Fruit fly (Drosophila melanogaster): Measurements from ENCODE around the gene CG5888.

DNA sequence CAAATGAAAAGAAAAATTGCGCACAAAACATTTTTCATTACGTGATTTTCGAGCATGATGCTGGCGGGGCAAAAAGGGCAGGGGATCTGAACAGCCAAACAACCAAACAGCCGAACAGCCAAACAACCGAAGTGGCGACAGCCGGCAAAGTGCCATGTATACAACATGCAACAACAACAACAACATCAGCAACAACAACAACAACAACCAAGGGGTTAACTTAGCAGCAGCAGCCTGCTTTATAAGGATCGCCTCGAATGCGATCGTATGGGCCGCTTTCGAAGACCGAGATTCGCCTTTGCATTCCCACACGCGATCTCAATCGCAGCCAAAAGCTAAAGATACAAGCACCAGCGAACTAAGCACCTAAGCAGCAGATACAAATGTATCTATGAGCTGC is 15.4 kb upstream of the CG5888 start:
- TF ChIP-seq OdsH (GFP tag; optimal IDR thresholded peaks at IDR 0.05) (no peak), Hr83 (GFP tag; optimal IDR thresholded peaks at IDR 0.05; ENCODE audit: poor library complexity, severe bottlenecking) (no peak), Dfd (GFP tag; optimal IDR thresholded peaks at IDR 0.05) (no peak), Dif (GFP tag; optimal IDR thresholded peaks at IDR 0.05; ENCODE audit: partially characterized antibody) (no peak), foxo (GFP tag; optimal IDR thresholded peaks at IDR 0.05) (no peak), tai (GFP tag; optimal IDR thresholded peaks at IDR 0.05) (no peak), pan (optimal IDR thresholded peaks at IDR 0.05) (no peak), psq (GFP tag; optimal IDR thresholded peaks at IDR 0.05) (no peak), usp (GFP tag; optimal IDR thresholded peaks at IDR 0.05) (no peak), lola (GFP tag; optimal IDR thresholded peaks at IDR 0.05) (no peak), Abd-B (GFP tag; optimal IDR thresholded peaks at IDR 0.05) (no peak), Rel (GFP tag; optimal IDR thresholded peaks at IDR 0.05) (no peak), Rel (tag; optimal IDR thresholded peaks at IDR 0.05) (no peak), Mio (GFP tag; optimal IDR thresholded peaks at IDR 0.05) (no peak), Hr78 (GFP tag; optimal IDR thresholded peaks at IDR 0.05) (no peak)
